ENCODE assay signal across 1 fruit fly cellular context in genomic region chr3R:5053611-5054133, dm6.
TF ChIP-seq lines count a peak whose summit lies in the region.

No protein-coding gene starts in this region.

TF ChIP-seq in whole organism, embryonic, 481 proteins besides CTCF, POLR2A, EP300 and RAD21 (continued from another document and continues in another):
- TF ChIP-seq trh (GFP tag; optimal IDR thresholded peaks at IDR 0.05; lab: Kevin White, UChicago) (peak; percentile 79), CG4424 (GFP tag; optimal IDR thresholded peaks at IDR 0.05; lab: Kevin White, UChicago) (peak; percentile 51), CG7372 (GFP tag; IDR thresholded peaks at IDR 0.05; lab: Robert Waterston, UW) (no peak), Sry-δ (GFP tag; optimal IDR thresholded peaks at IDR 0.05; lab: Kevin White, UChicago) (peak; percentile 51), CG4282 (GFP tag; optimal IDR thresholded peaks at IDR 0.05; lab: Kevin White, UChicago) (peak; percentile 74), Aef1 (GFP tag; IDR thresholded peaks at IDR 0.05; lab: Robert Waterston, UW) (no peak), CG16813 (GFP tag; IDR thresholded peaks at IDR 0.05; lab: Robert Waterston, UW; ENCODE audit: partially characterized antibody) (no peak), CG6791 (GFP tag; IDR thresholded peaks at IDR 0.05; lab: Robert Waterston, UW; ENCODE audit: partially characterized antibody) (no peak), CG11247 (GFP tag; IDR thresholded peaks at IDR 0.05; lab: Robert Waterston, UW) (peak; percentile 77), CG15696 (tag; optimal IDR thresholded peaks at IDR 0.05; lab: Kevin White, UChicago) (peak; percentile 89), Six4 (GFP tag; optimal IDR thresholded peaks at IDR 0.05; lab: Kevin White, UChicago) (peak; percentile 35), CG4707 (GFP tag; optimal IDR thresholded peaks at IDR 0.05; lab: Kevin White, UChicago) (peak; percentile 87), gt (GFP tag; IDR thresholded peaks at IDR 0.05; lab: Robert Waterston, UW) (no peak), chn (GFP tag; optimal IDR thresholded peaks at IDR 0.05; lab: Kevin White, UChicago) (peak; percentile 48), ssp (GFP tag; IDR thresholded peaks at IDR 0.05; lab: Robert Waterston, UW) (no peak; the same call in 1 of the 2 replicates), psq (GFP tag; optimal IDR thresholded peaks at IDR 0.05; lab: Kevin White, UChicago) (peak; percentile 47), HLH4C (GFP tag; IDR thresholded peaks at IDR 0.05; lab: Robert Waterston, UW; ENCODE audit: partially characterized antibody) (no peak), Asciz (GFP tag; optimal IDR thresholded peaks at IDR 0.05; lab: Kevin White, UChicago) (peak; percentile 93), Ptx1 (GFP tag; IDR thresholded peaks at IDR 0.05; lab: Robert Waterston, UW) (peak; percentile 57; the same call in 1 of the 2 replicates), ind (GFP tag; optimal IDR thresholded peaks at IDR 0.05; lab: Kevin White, UChicago) (no peak), CG34422 (GFP tag; IDR thresholded peaks at IDR 0.05; lab: Robert Waterston, UW) (no peak), az2 (GFP tag; optimal IDR thresholded peaks at IDR 0.05; lab: Kevin White, UChicago) (peak; percentile 27), unc-4 (GFP tag; IDR thresholded peaks at IDR 0.05; lab: Robert Waterston, UW; ENCODE audit: partially characterized antibody) (no peak), tx (GFP tag; optimal IDR thresholded peaks at IDR 0.05; lab: Kevin White, UChicago) (peak; percentile 16), CG12236 (GFP tag; optimal IDR thresholded peaks at IDR 0.05; lab: Kevin White, UChicago) (peak; percentile 80), CG15514 (GFP tag; optimal IDR thresholded peaks at IDR 0.05; lab: Kevin White, UChicago) (peak; percentile 60), CG34376 (GFP tag; optimal IDR thresholded peaks at IDR 0.05; lab: Kevin White, UChicago) (peak; percentile 68), croc (GFP tag; conservative IDR thresholded peaks at IDR 0.05; lab: Robert Waterston, UW) (peak; percentile 54; the same call in 2 of the 3 replicates), ewg (GFP tag; optimal IDR thresholded peaks at IDR 0.05; lab: Kevin White, UChicago) (peak; percentile 62), oc (tag; optimal IDR thresholded peaks at IDR 0.05; lab: Kevin White, UChicago) (peak; percentile 73), CG6689 (GFP tag; IDR thresholded peaks at IDR 0.05; lab: Robert Waterston, UW) (peak; percentile 58), gsb (GFP tag; IDR thresholded peaks at IDR 0.05; lab: Robert Waterston, UW) (no peak), fd3F (GFP tag; optimal IDR thresholded peaks at IDR 0.05; lab: Kevin White, UChicago) (peak; percentile 32), inv (GFP tag; IDR thresholded peaks at IDR 0.05; lab: Robert Waterston, UW; ENCODE audit: partially characterized antibody) (no peak), CG4404 (GFP tag; IDR thresholded peaks at IDR 0.05; lab: Robert Waterston, UW) (no peak), grn (GFP tag; optimal IDR thresholded peaks at IDR 0.05; lab: Kevin White, UChicago) (peak; percentile 77), bbx (GFP tag; IDR thresholded peaks at IDR 0.05; lab: Robert Waterston, UW; ENCODE audit: partially characterized antibody) (no peak), gem (tag; optimal IDR thresholded peaks at IDR 0.05; lab: Kevin White, UChicago) (peak; percentile 70), D19B (GFP tag; optimal IDR thresholded peaks at IDR 0.05; lab: Kevin White, UChicago) (no peak), Kr (GFP tag; optimal IDR thresholded peaks at IDR 0.05; lab: Kevin White, UChicago) (peak; percentile 86), CG10543 (GFP tag; optimal IDR thresholded peaks at IDR 0.05; lab: Kevin White, UChicago) (peak; percentile 87), CG43689 (GFP tag; IDR thresholded peaks at IDR 0.05; lab: Robert Waterston, UW) (peak; percentile 46; the same call in 1 of the 2 replicates), Meics (GFP tag; optimal IDR thresholded peaks at IDR 0.05; lab: Kevin White, UChicago) (peak; percentile 24), CG7271 (tag; optimal IDR thresholded peaks at IDR 0.05; lab: Kevin White, UChicago) (peak; percentile 67), CG17186 (GFP tag; optimal IDR thresholded peaks at IDR 0.05; lab: Kevin White, UChicago) (peak; percentile 37), CG18262 (tag; optimal IDR thresholded peaks at IDR 0.05; lab: Kevin White, UChicago) (peak; percentile 67), CG17328 (GFP tag; IDR thresholded peaks at IDR 0.05; lab: Robert Waterston, UW) (peak; percentile 86), so (GFP tag; IDR thresholded peaks at IDR 0.05; lab: Robert Waterston, UW) (peak; percentile 89), CG4854 (GFP tag; optimal IDR thresholded peaks at IDR 0.05; lab: Kevin White, UChicago) (peak; percentile 45), p53 (GFP tag; optimal IDR thresholded peaks at IDR 0.05; lab: Kevin White, UChicago) (peak; percentile 34), CHES-1-like (GFP tag; optimal IDR thresholded peaks at IDR 0.05; lab: Kevin White, UChicago) (peak; percentile 83), Hr78 (GFP tag; optimal IDR thresholded peaks at IDR 0.05; lab: Kevin White, UChicago) (peak in 1 of 2 experiments; percentile 86), CG7786 (GFP tag; optimal IDR thresholded peaks at IDR 0.05; lab: Kevin White, UChicago) (peak; percentile 26), nerfin-1 (tag; optimal IDR thresholded peaks at IDR 0.05; lab: Kevin White, UChicago) (peak; percentile 73), ap (GFP tag; IDR thresholded peaks at IDR 0.05; lab: Robert Waterston, UW) (peak; percentile 54), CG10654 (GFP tag; optimal IDR thresholded peaks at IDR 0.05; lab: Kevin White, UChicago) (peak; percentile 66), pzg (GFP tag; optimal IDR thresholded peaks at IDR 0.05; lab: Kevin White, UChicago) (no peak), gro (GFP tag; optimal IDR thresholded peaks at IDR 0.05; lab: Kevin White, UChicago) (peak; percentile 50), sug (tag; optimal IDR thresholded peaks at IDR 0.05; lab: Kevin White, UChicago) (peak; percentile 93), ham (GFP tag; IDR thresholded peaks at IDR 0.05; lab: Robert Waterston, UW) (no peak), da (GFP tag; optimal IDR thresholded peaks at IDR 0.05; lab: Kevin White, UChicago) (peak; percentile 44), ems (GFP tag; optimal IDR thresholded peaks at IDR 0.05; lab: Kevin White, UChicago) (peak; percentile 47), fu2 (GFP tag; optimal IDR thresholded peaks at IDR 0.05; lab: Kevin White, UChicago) (no peak), crc (GFP tag; optimal IDR thresholded peaks at IDR 0.05; lab: Kevin White, UChicago) (peak; percentile 59), CG1233 (GFP tag; optimal IDR thresholded peaks at IDR 0.05; lab: Kevin White, UChicago) (peak; percentile 77), Poxn (GFP tag; IDR thresholded peaks at IDR 0.05; lab: Robert Waterston, UW) (no peak), fd96Cb (tag; optimal IDR thresholded peaks at IDR 0.05; lab: Kevin White, UChicago) (peak; percentile 34), cad (GFP tag; optimal IDR thresholded peaks at IDR 0.05; lab: Kevin White, UChicago) (no peak), zf30C (GFP tag; optimal IDR thresholded peaks at IDR 0.05; lab: Kevin White, UChicago) (no peak), CG2712 (tag; optimal IDR thresholded peaks at IDR 0.05; lab: Kevin White, UChicago) (peak; percentile 66), vnd (GFP tag; IDR thresholded peaks at IDR 0.05; lab: Robert Waterston, UW; ENCODE audit: partially characterized antibody) (no peak), bsh (GFP tag; optimal IDR thresholded peaks at IDR 0.05; lab: Kevin White, UChicago) (peak in 1 of 2 experiments; percentile 88), B-H2 (GFP tag; optimal IDR thresholded peaks at IDR 0.05; lab: Kevin White, UChicago) (no peak), CG9215 (GFP tag; IDR thresholded peaks at IDR 0.05; lab: Robert Waterston, UW) (no peak), CG4617 (GFP tag; optimal IDR thresholded peaks at IDR 0.05; lab: Kevin White, UChicago; ENCODE audit: borderline replicate concordance) (no peak), h (optimal IDR thresholded peaks at IDR 0.05; lab: Kevin White, UChicago) (no peak), sisA (GFP tag; IDR thresholded peaks at IDR 0.05; lab: Robert Waterston, UW) (no peak), sim (GFP tag; IDR thresholded peaks at IDR 0.05; lab: Robert Waterston, UW) (peak; percentile 80), tin (GFP tag; optimal IDR thresholded peaks at IDR 0.05; lab: Kevin White, UChicago) (peak; percentile 32), CG9797 (GFP tag; optimal IDR thresholded peaks at IDR 0.05; lab: Kevin White, UChicago) (peak; percentile 48), bab2 (GFP tag; optimal IDR thresholded peaks at IDR 0.05; lab: Kevin White, UChicago) (peak; percentile 87), NFAT (GFP tag; IDR thresholded peaks at IDR 0.05; lab: Robert Waterston, UW) (no peak), MESR4 (GFP tag; optimal IDR thresholded peaks at IDR 0.05; lab: Kevin White, UChicago) (peak; percentile 26), stc (GFP tag; IDR thresholded peaks at IDR 0.05; lab: Robert Waterston, UW) (peak; percentile 75; the same call in 1 of the 2 replicates), Dad (GFP tag; optimal IDR thresholded peaks at IDR 0.05; lab: Kevin White, UChicago) (peak; percentile 40), CG3407 (GFP tag; optimal IDR thresholded peaks at IDR 0.05; lab: Kevin White, UChicago) (peak; percentile 95), Taf1 (GFP tag; IDR thresholded peaks at IDR 0.05; lab: Robert Waterston, UW) (no peak), CoRest (tag; optimal IDR thresholded peaks at IDR 0.05; lab: Kevin White, UChicago) (peak; percentile 59), CG9437 (GFP tag; optimal IDR thresholded peaks at IDR 0.05; lab: Kevin White, UChicago) (no peak), sqz (GFP tag; optimal IDR thresholded peaks at IDR 0.05; lab: Kevin White, UChicago) (peak; percentile 73), CG10959 (GFP tag; IDR thresholded peaks at IDR 0.05; lab: Robert Waterston, UW) (peak; percentile 77), Sin3A (optimal IDR thresholded peaks at IDR 0.05; lab: Kevin White, UChicago) (no peak), chinmo (GFP tag; IDR thresholded peaks at IDR 0.05; lab: Robert Waterston, UW; ENCODE audit: partially characterized antibody) (0 out of 4 replicates have a peak, but pooled peaks have one; percentile 33), Atf3 (GFP tag; optimal IDR thresholded peaks at IDR 0.05; lab: Kevin White, UChicago) (peak; percentile 70), CG13296 (GFP tag; optimal IDR thresholded peaks at IDR 0.05; lab: Kevin White, UChicago) (peak; percentile 66), CG32772 (GFP tag; IDR thresholded peaks at IDR 0.05; lab: Robert Waterston, UW) (peak; percentile 36; the same call in 1 of the 2 replicates), CG3065 (GFP tag; optimal IDR thresholded peaks at IDR 0.05; lab: Kevin White, UChicago) (peak; percentile 57), Nf-YC (tag; optimal IDR thresholded peaks at IDR 0.05; lab: Kevin White, UChicago) (no peak), row (GFP tag; IDR thresholded peaks at IDR 0.05; lab: Robert Waterston, UW) (0 out of 3 replicates have a peak, but pooled peaks have one; percentile 18), sna (GFP tag; IDR thresholded peaks at IDR 0.05; lab: Robert Waterston, UW; ENCODE audit: partially characterized antibody) (no peak), CG17568 (GFP tag; optimal IDR thresholded peaks at IDR 0.05; lab: Kevin White, UChicago) (peak; percentile 84), CG8089 (GFP tag; optimal IDR thresholded peaks at IDR 0.05; lab: Kevin White, UChicago) (peak; percentile 84), HLHmδ (GFP tag; optimal IDR thresholded peaks at IDR 0.05; lab: Kevin White, UChicago) (peak; percentile 91), Ets65A (GFP tag; lab: Kevin White, UChicago) (no peak), Ada2b (GFP tag; IDR thresholded peaks at IDR 0.05; lab: Robert Waterston, UW) (peak; percentile 31; the same call in 1 of the 2 replicates), CG2116 (GFP tag; optimal IDR thresholded peaks at IDR 0.05; lab: Kevin White, UChicago) (peak; percentile 57), sob (GFP tag; IDR thresholded peaks at IDR 0.05; lab: Robert Waterston, UW) (peak; percentile 81), otp (GFP tag; IDR thresholded peaks at IDR 0.05; lab: Robert Waterston, UW) (peak; percentile 95), CG31365 (tag; optimal IDR thresholded peaks at IDR 0.05; lab: Kevin White, UChicago) (peak; percentile 69), sens (GFP tag; lab: Kevin White, UChicago) (peak; percentile 98), CG10979 (tag; optimal IDR thresholded peaks at IDR 0.05; lab: Kevin White, UChicago) (peak; percentile 54), YL-1 (GFP tag; optimal IDR thresholded peaks at IDR 0.05; lab: Kevin White, UChicago) (peak; percentile 65), yki (optimal IDR thresholded peaks at IDR 0.05; lab: Kevin White, UChicago) (no peak), CG31388 (GFP tag; optimal IDR thresholded peaks at IDR 0.05; lab: Kevin White, UChicago) (no peak), CG2889 (GFP tag; IDR thresholded peaks at IDR 0.05; lab: Robert Waterston, UW) (no peak), HHEX (GFP tag; optimal IDR thresholded peaks at IDR 0.05; lab: Kevin White, UChicago) (peak; percentile 75), tgo (GFP tag; IDR thresholded peaks at IDR 0.05; lab: Robert Waterston, UW) (peak; percentile 47; the same call in 1 of the 3 replicates), jigr1 (GFP tag; IDR thresholded peaks at IDR 0.05; lab: Robert Waterston, UW) (no peak), jing (GFP tag; optimal IDR thresholded peaks at IDR 0.05; lab: Kevin White, UChicago) (peak; percentile 22), CG11560 (tag; IDR thresholded peaks at IDR 0.05; lab: Robert Waterston, UW) (no peak), run (tag; optimal IDR thresholded peaks at IDR 0.05; lab: Kevin White, UChicago) (peak; percentile 62), esg (GFP tag; conservative IDR thresholded peaks at IDR 0.05; lab: Robert Waterston, UW) (no peak), Mes4 (GFP tag; optimal IDR thresholded peaks at IDR 0.05; lab: Kevin White, UChicago) (peak; percentile 62), slbo (GFP tag; IDR thresholded peaks at IDR 0.05; lab: Robert Waterston, UW) (peak; percentile 28; the same call in 1 of the 2 replicates), zfh2 (GFP tag; optimal IDR thresholded peaks at IDR 0.05; lab: Kevin White, UChicago) (no peak), pnt (GFP tag; optimal IDR thresholded peaks at IDR 0.05; lab: Kevin White, UChicago) (peak; percentile 54), Bteb2 (GFP tag; optimal IDR thresholded peaks at IDR 0.05; lab: Kevin White, UChicago) (no peak), Drgx (GFP tag; IDR thresholded peaks at IDR 0.05; lab: Robert Waterston, UW) (peak; percentile 64), CG8944 (GFP tag; optimal IDR thresholded peaks at IDR 0.05; lab: Kevin White, UChicago) (peak; percentile 70), CG16815 (GFP tag; optimal IDR thresholded peaks at IDR 0.05; lab: Kevin White, UChicago) (peak; percentile 3), CG1647 (GFP tag; optimal IDR thresholded peaks at IDR 0.05; lab: Kevin White, UChicago) (peak; percentile 64), gfzf (GFP tag; optimal IDR thresholded peaks at IDR 0.05; lab: Kevin White, UChicago) (no peak)
